Fruit fly (Drosophila melanogaster) whole organism, embryonic: ENCODE data around the gene bnl.

ENCODE experiments used
- Antp ChIP-seq: fragments of 200-800 bp; sonication (Bioruptor generic); optimal IDR thresholded peaks from 3 replicates; lab custom pipeline; 2016; ENCODE audit warnings: missing biosample characterization, missing genetic modification characterization
- BEAF-32 ChIP-seq: fragments of 200-800 bp; sonication (Bioruptor generic); optimal IDR thresholded peaks from 3 replicates; lab custom pipeline; 2017; ENCODE audit warnings: missing biosample characterization, missing genetic modification characterization, mild to moderate bottlenecking, moderate library complexity, missing genetic modification reagents
- CG10147 ChIP-seq: fragments of 200-800 bp; sonication (Bioruptor generic); optimal IDR thresholded peaks from 2 replicates; lab custom pipeline; 2019; ENCODE audit warnings: missing biosample characterization, mild to moderate bottlenecking, missing genetic modification characterization, moderate library complexity
- CG10462 ChIP-seq: fragments of 200-800 bp; sonication (Bioruptor generic); optimal IDR thresholded peaks from 2 replicates; lab custom pipeline; 2016; ENCODE audit warnings: missing biosample characterization, missing genetic modification characterization
- CG11560 ChIP-seq: fragments of 200-800 bp; sonication (Bioruptor generic); IDR thresholded peaks from 3 replicates; pipeline ENCODE4 v1.3.6; 2022; ENCODE audit warnings: missing biosample characterization, missing genetic modification characterization
- CG1233 ChIP-seq: fragments of 200-800 bp; sonication (Bioruptor generic); optimal IDR thresholded peaks from 4 replicates; lab custom pipeline; 2018; ENCODE audit warnings: missing biosample characterization, mild to moderate bottlenecking, missing genetic modification characterization
- CG15514 ChIP-seq: fragments of 200-800 bp; sonication (Bioruptor generic); optimal IDR thresholded peaks from 3 replicates; lab custom pipeline; 2017; ENCODE audit warnings: missing biosample characterization, missing genetic modification characterization, mild to moderate bottlenecking, moderate library complexity, missing genetic modification reagents
- CG1603 ChIP-seq: fragments of 200-800 bp; sonication (Bioruptor generic); optimal IDR thresholded peaks from 2 replicates; lab custom pipeline; 2019; ENCODE audit warnings: missing biosample characterization, mild to moderate bottlenecking, missing genetic modification characterization, moderate library complexity
- CG17186 ChIP-seq: fragments of 200-800 bp; sonication (Bioruptor generic); optimal IDR thresholded peaks from 3 replicates; lab custom pipeline; 2017; ENCODE audit warnings: missing biosample characterization, missing genetic modification reagents, missing genetic modification characterization
- CG18262 ChIP-seq: fragments of 200-800 bp; optimal IDR thresholded peaks from 3 replicates; lab custom pipeline; 2019; ENCODE audit warnings: missing biosample characterization, mild to moderate bottlenecking, missing genetic modification characterization, moderate library complexity
- CG2116 ChIP-seq: fragments of 200-800 bp; sonication (Bioruptor generic); optimal IDR thresholded peaks from 3 replicates; lab custom pipeline; 2018; ENCODE audit warnings: missing biosample characterization, mild to moderate bottlenecking, missing genetic modification characterization
- CG2120 ChIP-seq: fragments of 200-800 bp; sonication (Bioruptor generic); optimal IDR thresholded peaks from 3 replicates; lab custom pipeline; 2016; ENCODE audit warnings: missing biosample characterization, missing genetic modification characterization
- CG2678 ChIP-seq: fragments of 200-800 bp; sonication (Bioruptor generic); optimal IDR thresholded peaks from 3 replicates; lab custom pipeline; 2019; ENCODE audit warnings: missing biosample characterization, mild to moderate bottlenecking, missing genetic modification characterization, moderate library complexity
- CG31441 ChIP-seq: fragments of 200-800 bp; sonication (Bioruptor generic); IDR thresholded peaks from 2 replicates; pipeline ENCODE4 v1.3.6; 2022; ENCODE audit warnings: missing biosample characterization, missing genetic modification characterization
- CG32532 ChIP-seq: fragments of 200-800 bp; sonication (Bioruptor generic); IDR thresholded peaks from 2 replicates; pipeline ENCODE4 v1.3.6; 2022; ENCODE audit warnings: missing biosample characterization, missing genetic modification characterization
- CG3995 ChIP-seq: fragments of 200-800 bp; sonication (Bioruptor generic); optimal IDR thresholded peaks from 3 replicates; lab custom pipeline; 2016; ENCODE audit warnings: missing biosample characterization, missing genetic modification characterization
- CG6791 ChIP-seq: fragments of 200-800 bp; sonication (Bioruptor generic); IDR thresholded peaks from 3 replicates; pipeline ENCODE4 v1.3.6; 2022; ENCODE audit warnings: missing biosample characterization, missing genetic modification characterization; ENCODE audit not compliant: partially characterized antibody
- CG7556 ChIP-seq: fragments of 200-800 bp; sonication (Bioruptor generic); optimal IDR thresholded peaks from 2 replicates; lab custom pipeline; 2017; ENCODE audit warnings: missing biosample characterization, mild to moderate bottlenecking, missing genetic modification characterization
- CG8089 ChIP-seq: fragments of 200-800 bp; sonication (Bioruptor generic); optimal IDR thresholded peaks from 3 replicates; lab custom pipeline; 2016; ENCODE audit warnings: missing biosample characterization, missing genetic modification characterization
- CG8924 ChIP-seq: fragments of 200-800 bp; optimal IDR thresholded peaks from 3 replicates; lab custom pipeline; 2019; ENCODE audit warnings: missing biosample characterization, mild to moderate bottlenecking, missing genetic modification characterization, moderate library complexity
- CHES-1-like ChIP-seq: fragments of 200-800 bp; sonication (Bioruptor generic); optimal IDR thresholded peaks from 2 replicates; lab custom pipeline; 2016; ENCODE audit warnings: missing biosample characterization, missing genetic modification characterization
- Dip3 ChIP-seq: fragments of 200-800 bp; sonication (Bioruptor generic); optimal IDR thresholded peaks from 3 replicates; lab custom pipeline; 2016; ENCODE audit warnings: missing biosample characterization, missing genetic modification characterization
- Dp ChIP-seq: fragments of 200-800 bp; sonication (Bioruptor generic); optimal IDR thresholded peaks from 2 replicates; lab custom pipeline; 2018; ENCODE audit warnings: missing biosample characterization, mild to moderate bottlenecking, missing genetic modification characterization, moderate library complexity
- Hmr ChIP-seq: fragments of 200-800 bp; sonication (Bioruptor generic); optimal IDR thresholded peaks from 3 replicates; lab custom pipeline; 2017; ENCODE audit warnings: mild to moderate bottlenecking, missing biosample characterization, missing genetic modification reagents, missing genetic modification characterization
- Hsf ChIP-seq: fragments of 200-800 bp; sonication (Bioruptor generic); optimal IDR thresholded peaks from 3 replicates; lab custom pipeline; 2016; ENCODE audit warnings: missing biosample characterization, missing genetic modification characterization
- Lim3 ChIP-seq: fragments of 200-800 bp; sonication (Bioruptor generic); IDR thresholded peaks from 2 replicates; pipeline ENCODE4 v1.3.6; 2022; ENCODE audit warnings: missing biosample characterization, missing genetic modification characterization
- Med ChIP-seq: fragments of 200-800 bp; sonication (Bioruptor generic); peaks from one replicate; lab custom pipeline; 2016; ENCODE audit warnings: missing biosample characterization, missing genetic modification characterization, mild to moderate bottlenecking, inconsistent platforms, moderate library complexity
- NFAT ChIP-seq: fragments of 200-800 bp; sonication (Bioruptor generic); IDR thresholded peaks from 2 replicates; pipeline ENCODE4 v1.3.6; 2022; ENCODE audit warnings: missing biosample characterization, missing genetic modification characterization
- Pdp1 ChIP-seq, 2 experiments: fragments of 200-800 bp; sonication (Bioruptor generic); optimal IDR thresholded peaks; 3 replicates each; lab custom pipeline; 2016; ENCODE audit warnings: missing biosample characterization in 2 of 2, missing genetic modification characterization in 2 of 2, mild to moderate bottlenecking in 1 of 2, moderate library complexity in 1 of 2
- Six4 ChIP-seq: fragments of 200-800 bp; sonication (Bioruptor generic); optimal IDR thresholded peaks from 2 replicates; lab custom pipeline; 2016; ENCODE audit warnings: missing biosample characterization, missing genetic modification characterization
- Stat92E ChIP-seq, 3 experiments: fragments of >200 bp in 2 of 3; fragments of 200-800 bp in 1 of 3; sonication (Bioruptor generic) in 1 of 3; optimal IDR thresholded peaks; 2 replicates each; lab custom pipeline; 2017 to 2019; ENCODE audit warnings: missing biosample characterization in 3 of 3, missing genetic modification characterization in 3 of 3, mild to moderate bottlenecking in 1 of 3, moderate library complexity in 1 of 3
- Xbp1 ChIP-seq: fragments of 200-800 bp; sonication (Bioruptor generic); optimal IDR thresholded peaks from 3 replicates; lab custom pipeline; 2016; ENCODE audit warnings: missing biosample characterization, mild to moderate bottlenecking, missing genetic modification characterization
- ewg ChIP-seq: fragments of 200-800 bp; sonication (Bioruptor generic); optimal IDR thresholded peaks from 3 replicates; lab custom pipeline; 2017; ENCODE audit warnings: mild to moderate bottlenecking, missing biosample characterization, missing genetic modification reagents, missing genetic modification characterization
- fru ChIP-seq: fragments of >200 bp; optimal IDR thresholded peaks from 2 replicates; lab custom pipeline; 2017
- gem ChIP-seq: fragments of 200-800 bp; sonication (Bioruptor generic); optimal IDR thresholded peaks from 2 replicates; lab custom pipeline; 2019; ENCODE audit warnings: missing biosample characterization, mild to moderate bottlenecking, missing genetic modification characterization, moderate library complexity
- gfzf ChIP-seq: fragments of 200-800 bp; sonication (Bioruptor generic); optimal IDR thresholded peaks from 2 replicates; lab custom pipeline; 2016; ENCODE audit warnings: missing biosample characterization, mild to moderate bottlenecking, missing genetic modification characterization, moderate library complexity
- gsb-n ChIP-seq: fragments of 200-800 bp; sonication (Bioruptor generic); optimal IDR thresholded peaks from 3 replicates; lab custom pipeline; 2018; ENCODE audit warnings: missing biosample characterization, mild to moderate bottlenecking, missing genetic modification characterization
- insv ChIP-seq, 2 experiments: fragments of 200-800 bp; sonication (Bioruptor generic); optimal IDR thresholded peaks; 3 replicates each; lab custom pipeline; 2016 to 2018; ENCODE audit warnings: missing biosample characterization in 2 of 2, missing genetic modification characterization in 2 of 2
- jigr1 ChIP-seq: fragments of 200-800 bp; sonication (Bioruptor generic); IDR thresholded peaks from 3 replicates; pipeline ENCODE4 v1.3.6; 2022; ENCODE audit warnings: missing biosample characterization, missing genetic modification characterization
- knrl ChIP-seq: fragments of 200-800 bp; sonication (Bioruptor generic); IDR thresholded peaks from 3 replicates; pipeline ENCODE4 v1.3.6; 2022; ENCODE audit warnings: missing biosample characterization, missing genetic modification characterization; ENCODE audit not compliant: partially characterized antibody
- lola ChIP-seq, 3 experiments: fragments of >200 bp in 2 of 3; fragments of 200-800 bp in 1 of 3; sonication (Bioruptor generic) in 1 of 3; optimal IDR thresholded peaks; 2 replicates each; lab custom pipeline; 2017 to 2019; ENCODE audit warnings: missing biosample characterization in 3 of 3, missing genetic modification characterization in 3 of 3, mild to moderate bottlenecking in 1 of 3, moderate library complexity in 1 of 3
- nau ChIP-seq: fragments of 200-800 bp; sonication (Bioruptor generic); optimal IDR thresholded peaks from 3 replicates; lab custom pipeline; 2017; ENCODE audit warnings: missing biosample characterization, mild to moderate bottlenecking, missing genetic modification characterization, missing genetic modification reagents
- nom ChIP-seq: fragments of 200-800 bp; sonication (Bioruptor generic); optimal IDR thresholded peaks from 2 replicates; lab custom pipeline; 2017; ENCODE audit warnings: missing biosample characterization, missing genetic modification characterization, mild to moderate bottlenecking, moderate library complexity, missing genetic modification reagents
- sqz ChIP-seq: fragments of 200-800 bp; sonication (Bioruptor generic); optimal IDR thresholded peaks from 3 replicates; lab custom pipeline; 2018; ENCODE audit warnings: missing biosample characterization, mild to moderate bottlenecking, missing genetic modification characterization
- sug ChIP-seq: fragments of 200-800 bp; optimal IDR thresholded peaks from 2 replicates; lab custom pipeline; 2019; ENCODE audit warnings: missing biosample characterization, mild to moderate bottlenecking, missing genetic modification characterization, moderate library complexity
- trem ChIP-seq: fragments of 200-800 bp; optimal IDR thresholded peaks from 3 replicates; lab custom pipeline; 2019; ENCODE audit warnings: missing biosample characterization, mild to moderate bottlenecking, missing genetic modification characterization, moderate library complexity
- unpg ChIP-seq: fragments of 200-800 bp; sonication (Bioruptor generic); optimal IDR thresholded peaks from 3 replicates; lab custom pipeline; 2018; ENCODE audit warnings: missing biosample characterization, mild to moderate bottlenecking, missing genetic modification characterization, moderate library complexity
- vfl ChIP-seq: fragments of 200-800 bp; sonication (Bioruptor generic); optimal IDR thresholded peaks from 2 replicates; lab custom pipeline; 2016; ENCODE audit warnings: missing biosample characterization, missing genetic modification characterization

bnl gene

DNA sequence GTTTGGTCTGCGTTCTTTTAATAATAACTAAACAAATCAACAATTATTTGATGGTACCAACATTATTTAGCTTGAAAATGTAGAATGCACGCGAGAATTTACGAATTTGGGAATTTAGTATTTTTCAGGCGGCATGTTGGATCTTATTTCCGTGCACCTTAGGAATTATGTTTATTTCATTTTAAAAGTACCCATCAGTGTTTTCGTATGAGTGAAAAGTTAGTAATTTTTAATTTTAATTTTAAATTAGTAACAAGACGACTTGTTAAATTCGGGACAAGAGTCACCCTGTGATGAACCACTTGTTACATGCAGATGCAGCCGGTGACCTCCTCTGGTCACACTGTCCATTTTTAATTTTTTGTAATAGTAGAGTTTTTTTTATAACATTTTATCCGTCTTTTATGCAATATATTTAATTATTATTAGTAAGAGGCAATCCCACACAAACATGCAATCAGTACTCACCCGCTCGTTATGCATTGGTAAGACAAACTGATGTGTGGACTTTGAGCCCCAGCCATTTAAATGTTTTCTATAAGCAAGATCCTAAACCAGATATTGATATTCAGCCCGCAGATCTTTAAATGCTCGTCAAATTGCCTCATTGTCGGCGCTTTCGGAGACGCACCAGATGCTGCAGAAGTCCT is 40.9 kb upstream of the bnl start, which contains the start of the genes CG17186 and Arc42 (continued):
- TF ChIP-seq trem (tag; lab: Kevin White, UChicago) (peak; percentile 71), CG7556 (no peak), CG2120 (GFP tag; lab: Kevin White, UChicago) (peak; percentile 46), CG32532 (GFP tag; lab: Robert Waterston, UW) (no peak), CG1233 (peak; percentile 15), Pdp1 (GFP tag; optimal IDR thresholded peaks at IDR 0.05; lab: Kevin White, UChicago) (peak in 1 of 2 experiments; percentile 72), gem (tag; lab: Kevin White, UChicago) (peak; percentile 45), unpg (GFP tag; lab: Kevin White, UChicago) (peak; percentile 6), insv (GFP tag; optimal IDR thresholded peaks at IDR 0.05; lab: Kevin White, UChicago) (no peak), fru (lab: Kevin White, UChicago) (no peak), CG18262 (peak; percentile 19), Stat92E (GFP tag; optimal IDR thresholded peaks at IDR 0.05; lab: Kevin White, UChicago) (peak in 1 of 3 experiments; percentile 24), CG3995 (GFP tag; lab: Kevin White, UChicago) (no peak), CG17186 (GFP tag; lab: Kevin White, UChicago) (peak; percentile 61), vfl (GFP tag; lab: Kevin White, UChicago) (peak; percentile 9), CG10462 (GFP tag; lab: Kevin White, UChicago) (peak; percentile 1), nau (GFP tag; lab: Kevin White, UChicago) (no peak), Xbp1 (GFP tag; lab: Kevin White, UChicago) (peak; percentile 22), CG15514 (GFP tag; lab: Kevin White, UChicago) (peak; percentile 88), Hmr (peak; percentile 42), lola (GFP tag; optimal IDR thresholded peaks at IDR 0.05; lab: Kevin White, UChicago) (peak in 1 of 3 experiments; percentile 21), Dip3 (peak; percentile 11), CG11560 (tag; lab: Robert Waterston, UW) (no peak), Hsf (peak; percentile 20), gfzf (peak; percentile 88), Med (GFP tag; lab: Kevin White, UChicago) (peak; percentile 84), BEAF-32 (GFP tag; lab: Kevin White, UChicago) (peak; percentile 44), CG8089 (GFP tag; lab: Kevin White, UChicago) (no peak), nom (GFP tag; lab: Kevin White, UChicago) (peak; percentile 96), CG2116 (GFP tag; lab: Kevin White, UChicago) (peak; percentile 54), CG6791 (0 out of 3 replicates have a peak, but pooled peaks have one; percentile 42), Six4 (GFP tag; lab: Kevin White, UChicago) (peak; percentile 3), CG10147 (GFP tag; lab: Kevin White, UChicago) (peak; percentile 10), CG31441 (peak; percentile 46), Antp (GFP tag; lab: Kevin White, UChicago) (no peak), knrl (GFP tag; lab: Robert Waterston, UW) (peak; percentile 13; the same call in 1 of the 3 replicates), Dp (GFP tag; lab: Kevin White, UChicago) (peak; percentile 76), sug (tag; lab: Kevin White, UChicago) (peak; percentile 23), Lim3 (GFP tag; lab: Robert Waterston, UW) (no peak), CG8924 (peak; percentile 55), gsb-n (peak; percentile 29), NFAT (GFP tag; lab: Robert Waterston, UW) (no peak), CG1603 (tag; lab: Kevin White, UChicago) (peak; percentile 12), CHES-1-like (GFP tag; lab: Kevin White, UChicago) (peak; percentile 17), sqz (GFP tag; lab: Kevin White, UChicago) (peak; percentile 73), jigr1 (GFP tag; lab: Robert Waterston, UW) (no peak; the same call in 2 of the 3 replicates), CG2678 (tag; lab: Kevin White, UChicago) (peak; percentile 20), ewg (GFP tag; lab: Kevin White, UChicago) (no peak)
